Worm (Caenorhabditis elegans) whole organism, L2 larva: ENCODE data around the gene anmt-1.

Experiments used
- ama-1 ChIP-seq: fragments of 150-350 bp; optimal IDR thresholded peaks from 2 replicates; lab custom pipeline; 2018; ENCODE audit warnings: inconsistent platforms
- ceh-16 ChIP-seq: fragments of 150-350 bp; optimal IDR thresholded peaks from 2 replicates; lab custom pipeline; 2014; ENCODE audit warnings: missing biosample characterization, missing genetic modification characterization
- mdl-1 ChIP-seq, 2 experiments: fragments of 150-350 bp in 1 of 2; sonication (generic microtip) in 1 of 2; optimal IDR thresholded peaks; 2 replicates each; lab custom pipeline; 2017; ENCODE audit warnings: missing biosample characterization in 2 of 2, missing genetic modification characterization in 2 of 2
- nhr-10 ChIP-seq: sonication (generic microtip); optimal IDR thresholded peaks from 2 replicates; lab custom pipeline; 2017; ENCODE audit warnings: missing biosample characterization, missing genetic modification characterization
- nhr-21 ChIP-seq: fragments of 150-350 bp; optimal IDR thresholded peaks from 2 replicates; lab custom pipeline; 2014; ENCODE audit warnings: missing biosample characterization, missing genetic modification characterization
- unc-62 ChIP-seq: fragments of 150-350 bp; optimal IDR thresholded peaks from 2 replicates; lab custom pipeline; 2014; ENCODE audit warnings: missing biosample characterization, missing genetic modification reagents, missing genetic modification characterization

DNA sequence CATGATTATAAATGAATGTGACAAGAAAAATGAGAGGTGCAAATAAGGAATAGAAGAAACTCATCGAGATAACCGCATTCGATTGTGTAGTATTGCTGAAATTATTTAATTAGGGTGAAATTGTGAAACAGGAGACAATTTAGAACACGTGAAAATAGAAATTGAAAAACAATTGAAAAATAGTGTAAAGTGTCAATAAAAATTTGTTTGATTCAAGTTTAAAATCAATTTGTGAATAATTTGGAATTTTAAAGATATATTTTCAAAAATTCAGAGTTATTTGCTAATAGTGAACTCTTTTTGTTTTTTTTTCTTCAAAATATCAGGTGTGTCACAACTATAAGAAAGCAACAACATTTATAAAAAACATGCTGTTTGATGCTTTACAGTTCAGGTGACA lies 46.7 kb downstream of the anmt-1 start, which contains the start of gene ZK370.4:
- no peak for TF ChIP-seq ceh-16 (tag; lab: Kevin White, UChicago)
- no peak for TF ChIP-seq nhr-21 (tag; lab: Kevin White, UChicago)
- no peak for TF ChIP-seq nhr-10 (tag; lab: Kevin White, UChicago)
- TF ChIP-seq unc-62 (GFP tag; lab: Kevin White, UChicago) = no peak
- no peak for TF ChIP-seq ama-1 (lab: Kevin White, UChicago)
- TF ChIP-seq mdl-1 (tag; optimal IDR thresholded peaks at IDR 0.05; lab: Kevin White, UChicago) = no peak
